Worm (Caenorhabditis elegans): ENCODE measurements around the gene ZC196.3.

DNA sequence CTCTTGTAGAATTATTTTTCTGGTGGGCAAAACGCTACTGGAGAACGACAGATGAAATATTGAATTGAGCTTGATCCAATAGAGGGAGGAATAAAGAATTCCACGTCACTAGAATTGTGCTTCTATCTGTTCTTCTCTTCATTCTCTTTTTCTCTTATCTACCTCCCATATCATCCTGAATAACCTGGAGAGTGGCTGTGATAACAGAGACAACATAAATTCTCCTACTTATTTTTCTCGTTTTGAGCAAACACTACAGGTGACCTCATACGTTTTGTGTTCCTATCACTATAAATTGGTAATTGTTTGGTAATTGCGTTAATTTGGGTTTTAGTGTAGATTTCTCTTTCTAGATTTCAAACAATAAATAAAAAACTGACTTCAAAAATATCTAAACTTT lies 44.7 kb downstream of the ZC196.3 start:
- TF ChIP-seq him-1 (tag; optimal IDR thresholded peaks at IDR 0.05) (no peak), dao-5 (tag; optimal IDR thresholded peaks at IDR 0.05) (no peak), W03F9.2 (tag; optimal IDR thresholded peaks at IDR 0.05) (no peak)
